Fruit fly (Drosophila melanogaster): ENCODE measurements around the gene heca.

The heca gene

DNA sequence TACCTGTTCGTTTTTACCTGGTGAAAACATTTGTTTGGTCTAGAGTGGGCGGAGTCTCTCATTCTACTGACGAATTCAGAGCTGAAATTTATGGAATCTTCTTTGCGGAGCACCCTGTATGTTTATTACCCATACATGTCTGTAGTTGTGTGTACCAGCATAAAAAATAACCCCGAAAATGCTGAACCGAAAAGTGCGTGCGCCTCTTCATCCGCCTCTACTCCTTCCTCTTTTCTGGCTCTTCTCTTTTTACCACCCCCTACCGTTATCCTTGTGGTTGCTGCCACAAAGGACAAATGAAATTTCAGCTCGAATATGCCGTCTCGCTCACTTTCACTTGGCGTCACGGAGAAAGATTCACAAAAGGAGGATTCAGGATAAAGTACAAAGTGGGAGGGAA is 3.8 kb upstream of the heca start (continued):
- TF ChIP-seq CG11398 (GFP tag; optimal IDR thresholded peaks at IDR 0.05): no peak
- peak; percentile 66 for TF ChIP-seq gcm (GFP tag; optimal IDR thresholded peaks at IDR 0.05)
- TF ChIP-seq lola (GFP tag; optimal IDR thresholded peaks at IDR 0.05): no peak
- no peak for TF ChIP-seq vfl (GFP tag; optimal IDR thresholded peaks at IDR 0.05)
- no peak for TF ChIP-seq yki (optimal IDR thresholded peaks at IDR 0.05)
- no peak for TF ChIP-seq Camta (GFP tag; optimal IDR thresholded peaks at IDR 0.05)
- no peak for TF ChIP-seq CG4360 (GFP tag; IDR thresholded peaks at IDR 0.05)
- TF ChIP-seq CG8359 (GFP tag; optimal IDR thresholded peaks at IDR 0.05; ENCODE audit: borderline replicate concordance): no peak
- TF ChIP-seq oc (tag; optimal IDR thresholded peaks at IDR 0.05): no peak
- TF ChIP-seq CrebB (tag; optimal IDR thresholded peaks at IDR 0.05): no peak
- no peak for TF ChIP-seq CG2889 (GFP tag; IDR thresholded peaks at IDR 0.05)
- TF ChIP-seq cato (GFP tag; optimal IDR thresholded peaks at IDR 0.05; ENCODE audit: borderline replicate concordance): no peak
- no peak for TF ChIP-seq CG17361 (GFP tag; IDR thresholded peaks at IDR 0.05)
- TF ChIP-seq tap (tag; optimal IDR thresholded peaks at IDR 0.05): no peak
- no peak for TF ChIP-seq ttk (GFP tag; IDR thresholded peaks at IDR 0.05)
- no peak for TF ChIP-seq amos (GFP tag; IDR thresholded peaks at IDR 0.05; ENCODE audit: partially characterized antibody)
- TF ChIP-seq luna (GFP tag; optimal IDR thresholded peaks at IDR 0.05): no peak
- TF ChIP-seq NFAT (GFP tag; IDR thresholded peaks at IDR 0.05): 0 out of 2 replicates have a peak, but pooled peaks have one; percentile 21
- TF ChIP-seq chm (GFP tag; IDR thresholded peaks at IDR 0.05): no peak
- no peak for TF ChIP-seq CG6272 (GFP tag; IDR thresholded peaks at IDR 0.05)
- no peak for TF ChIP-seq CG18262 (tag; optimal IDR thresholded peaks at IDR 0.05)
- no peak for TF ChIP-seq sim (GFP tag; IDR thresholded peaks at IDR 0.05)
- no peak for TF ChIP-seq CG17568 (GFP tag; optimal IDR thresholded peaks at IDR 0.05)
- no peak for TF ChIP-seq D19A (tag; optimal IDR thresholded peaks at IDR 0.05)
- no peak for TF ChIP-seq MTF-1 (GFP tag; optimal IDR thresholded peaks at IDR 0.05; ENCODE audit: borderline replicate concordance)
- no peak for TF ChIP-seq ATbp (GFP tag; optimal IDR thresholded peaks at IDR 0.05)
- no peak for TF ChIP-seq CG31388 (GFP tag; optimal IDR thresholded peaks at IDR 0.05)
- TF ChIP-seq Lim3 (GFP tag; IDR thresholded peaks at IDR 0.05): no peak
- TF ChIP-seq ash1 (GFP tag; optimal IDR thresholded peaks at IDR 0.05): no peak
- TF ChIP-seq Sry-δ (GFP tag; optimal IDR thresholded peaks at IDR 0.05): no peak
- no peak for TF ChIP-seq CG10431 (GFP tag; optimal IDR thresholded peaks at IDR 0.05)
- no peak for TF ChIP-seq ac (GFP tag; optimal IDR thresholded peaks at IDR 0.05)
- no peak for TF ChIP-seq Rx (GFP tag; IDR thresholded peaks at IDR 0.05)
- TF ChIP-seq bab2 (GFP tag; optimal IDR thresholded peaks at IDR 0.05): no peak
- no peak for TF ChIP-seq CG9727 (GFP tag; optimal IDR thresholded peaks at IDR 0.05)
- TF ChIP-seq nerfin-1 (tag; optimal IDR thresholded peaks at IDR 0.05): no peak
- peak; percentile 6; the same call in 1 of the 3 replicates for TF ChIP-seq row (GFP tag; IDR thresholded peaks at IDR 0.05)
- no peak for TF ChIP-seq MESR4 (GFP tag; optimal IDR thresholded peaks at IDR 0.05)
- TF ChIP-seq chinmo (GFP tag; IDR thresholded peaks at IDR 0.05; ENCODE audit: partially characterized antibody): no peak
- no peak for TF ChIP-seq pum (GFP tag; optimal IDR thresholded peaks at IDR 0.05)
- no peak for TF ChIP-seq wdn (GFP tag; IDR thresholded peaks at IDR 0.05)
- TF ChIP-seq fd102C (GFP tag; optimal IDR thresholded peaks at IDR 0.05): no peak
- no peak for TF ChIP-seq CG8944 (GFP tag; optimal IDR thresholded peaks at IDR 0.05)
- TF ChIP-seq Rfx (GFP tag; IDR thresholded peaks at IDR 0.05): no peak
- TF ChIP-seq CTCF (GFP tag; optimal IDR thresholded peaks at IDR 0.05): no peak
- TF ChIP-seq Nf-YC (tag; optimal IDR thresholded peaks at IDR 0.05): peak; percentile 94
- TF ChIP-seq CG8290 (GFP tag; optimal IDR thresholded peaks at IDR 0.05): no peak
- TF ChIP-seq CG8290 (tag; optimal IDR thresholded peaks at IDR 0.05): no peak
- no peak for TF ChIP-seq unpg (GFP tag; optimal IDR thresholded peaks at IDR 0.05)
- TF ChIP-seq CG1792 (GFP tag; optimal IDR thresholded peaks at IDR 0.05): no peak
- no peak for TF ChIP-seq klu (GFP tag; IDR thresholded peaks at IDR 0.05)
- TF ChIP-seq CG2199 (GFP tag; IDR thresholded peaks at IDR 0.05): no peak
- TF ChIP-seq ranshi (GFP tag; IDR thresholded peaks at IDR 0.05): no peak
- no peak for TF ChIP-seq kah (GFP tag; optimal IDR thresholded peaks at IDR 0.05)
